Worm (Caenorhabditis elegans) whole organism, mixed stage, embryonic: ENCODE results near the gene C53B7.2.

Experiments
- ceh-43 ChIP-seq: fragments of 200-800 bp; sonication (Bioruptor generic); optimal IDR thresholded peaks from 2 replicates; lab custom pipeline; 2018; ENCODE audit warnings: mild to moderate bottlenecking, missing genetic modification characterization, moderate library complexity, missing compliant biosample characterization
- cnd-1 ChIP-seq: fragments of 200-800 bp; sonication (Bioruptor generic); optimal IDR thresholded peaks from 2 replicates; lab custom pipeline; 2018; ENCODE audit warnings: mild to moderate bottlenecking, missing genetic modification characterization, missing compliant biosample characterization
- elt-3 ChIP-seq: fragments of 150-350 bp; optimal IDR thresholded peaks from 2 replicates; lab custom pipeline; 2014; ENCODE audit warnings: missing biosample characterization, missing genetic modification characterization
- lsy-2 ChIP-seq: fragments of 150-350 bp; optimal IDR thresholded peaks from 2 replicates; lab custom pipeline; 2014; ENCODE audit warnings: missing biosample characterization, missing genetic modification characterization
- mls-2 ChIP-seq: sonication (generic microtip); optimal IDR thresholded peaks from 2 replicates; lab custom pipeline; 2016; ENCODE audit warnings: mild to moderate bottlenecking, missing genetic modification characterization, moderate library complexity, missing compliant biosample characterization
- nhr-76 ChIP-seq: sonication (generic microtip); optimal IDR thresholded peaks from 2 replicates; lab custom pipeline; 2017; ENCODE audit warnings: missing biosample characterization, missing genetic modification characterization
- ztf-11 ChIP-seq: fragments of 150-350 bp; optimal IDR thresholded peaks from 2 replicates; lab custom pipeline; 2014; ENCODE audit warnings: missing biosample characterization, missing genetic modification characterization

- no peak for TF ChIP-seq lsy-2
- TF ChIP-seq mls-2 (tag; lab: Kevin White, UChicago), result no peak
- no peak for TF ChIP-seq ztf-11 (tag; lab: Kevin White, UChicago)
- TF ChIP-seq elt-3 (tag; lab: Kevin White, UChicago), result no peak
- TF ChIP-seq cnd-1 (tag; lab: Kevin White, UChicago), result no peak
- TF ChIP-seq ceh-43 (GFP tag; lab: Kevin White, UChicago), result no peak
- no peak for TF ChIP-seq nhr-76
These were observed 39.3 kb downstream of the C53B7.2 start, which contains the start of gene F41C6.7 for ce11 chrX:6885227-6885853.
